In the genomic region with DNA sequence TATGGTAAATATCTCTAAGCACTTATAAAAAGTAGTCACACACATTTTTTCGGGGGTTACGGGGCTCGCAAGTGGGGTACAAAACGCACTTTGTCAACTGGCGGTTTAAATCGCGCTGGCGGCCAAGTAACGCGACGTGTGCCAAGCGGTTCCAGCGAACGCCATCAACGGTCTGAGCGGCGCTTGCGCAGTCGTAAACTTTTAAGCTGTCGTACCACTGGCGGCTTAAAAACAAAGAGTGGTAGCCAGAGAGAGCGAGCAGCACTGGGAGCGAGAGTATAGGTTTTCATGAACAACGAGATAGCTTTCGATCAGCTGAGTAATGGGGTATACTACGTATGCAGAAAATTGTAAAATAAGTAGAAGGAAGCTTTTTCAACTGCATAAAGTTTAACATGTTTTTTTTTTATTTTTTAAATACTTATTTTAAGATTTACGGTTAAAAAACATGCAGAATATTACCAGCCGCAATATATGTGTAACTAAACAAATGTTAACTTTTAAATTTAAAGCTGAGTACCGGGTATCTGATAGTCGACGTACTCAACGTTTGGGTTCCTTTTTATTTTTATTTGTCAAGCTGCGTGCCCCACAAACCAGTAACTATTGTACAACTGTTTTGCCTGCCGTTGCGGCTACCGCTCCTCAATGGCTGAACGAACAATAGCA, we compare ENCODE assay signal across 1 fruit fly cellular context.
A peak's percentile ranks its signal among the peaks of the same experiment; 100 is the strongest.
TF ChIP-seq lines count a peak whose summit lies in the region.

No protein-coding gene starts in this region.

TF ChIP-seq in whole organism, embryonic, 481 proteins besides CTCF, POLR2A, EP300 and RAD21 (continued from another document):
- TF ChIP-seq CG7556 (GFP tag; optimal IDR thresholded peaks at IDR 0.05; lab: Kevin White, UChicago) (peak; percentile 56), stc (GFP tag; IDR thresholded peaks at IDR 0.05; lab: Robert Waterston, UW) (no peak), CG11456 (GFP tag; IDR thresholded peaks at IDR 0.05; lab: Robert Waterston, UW) (no peak), CG4707 (GFP tag; optimal IDR thresholded peaks at IDR 0.05; lab: Kevin White, UChicago) (no peak), Stat92E (GFP tag; optimal IDR thresholded peaks at IDR 0.05; lab: Kevin White, UChicago) (no peak), CG17186 (GFP tag; optimal IDR thresholded peaks at IDR 0.05; lab: Kevin White, UChicago) (no peak), Antp (GFP tag; optimal IDR thresholded peaks at IDR 0.05; lab: Kevin White, UChicago) (no peak), mirr (GFP tag; optimal IDR thresholded peaks at IDR 0.05; lab: Kevin White, UChicago) (no peak), CG11504 (tag; optimal IDR thresholded peaks at IDR 0.05; lab: Kevin White, UChicago) (peak; percentile 64), B-H1 (GFP tag; IDR thresholded peaks at IDR 0.05; lab: Robert Waterston, UW) (no peak), CHES-1-like (GFP tag; optimal IDR thresholded peaks at IDR 0.05; lab: Kevin White, UChicago) (no peak), CG18262 (tag; optimal IDR thresholded peaks at IDR 0.05; lab: Kevin White, UChicago) (peak; percentile 33), fd102C (GFP tag; optimal IDR thresholded peaks at IDR 0.05; lab: Kevin White, UChicago) (no peak), Xbp1 (GFP tag; optimal IDR thresholded peaks at IDR 0.05; lab: Kevin White, UChicago) (peak; percentile 39), otp (GFP tag; IDR thresholded peaks at IDR 0.05; lab: Robert Waterston, UW) (no peak), CG8944 (GFP tag; optimal IDR thresholded peaks at IDR 0.05; lab: Kevin White, UChicago) (no peak), ems (GFP tag; optimal IDR thresholded peaks at IDR 0.05; lab: Kevin White, UChicago) (no peak), NfI (GFP tag; optimal IDR thresholded peaks at IDR 0.05; lab: Kevin White, UChicago) (no peak), CG43689 (GFP tag; IDR thresholded peaks at IDR 0.05; lab: Robert Waterston, UW) (no peak), fd96Cb (tag; optimal IDR thresholded peaks at IDR 0.05; lab: Kevin White, UChicago) (peak; percentile 24), CG10565 (GFP tag; optimal IDR thresholded peaks at IDR 0.05; lab: Kevin White, UChicago) (no peak), CG1602 (GFP tag; optimal IDR thresholded peaks at IDR 0.05; lab: Kevin White, UChicago) (no peak), toy (GFP tag; IDR thresholded peaks at IDR 0.05; lab: Robert Waterston, UW) (no peak), nau (GFP tag; optimal IDR thresholded peaks at IDR 0.05; lab: Kevin White, UChicago) (peak; percentile 9), croc (GFP tag; conservative IDR thresholded peaks at IDR 0.05; lab: Robert Waterston, UW) (no peak), stwl (tag; optimal IDR thresholded peaks at IDR 0.05; lab: Kevin White, UChicago) (no peak), Blimp-1 (GFP tag; optimal IDR thresholded peaks at IDR 0.05; lab: Kevin White, UChicago) (peak; percentile 42), gcm2 (GFP tag; optimal IDR thresholded peaks at IDR 0.05; lab: Kevin White, UChicago) (no peak), nerfin-1 (tag; optimal IDR thresholded peaks at IDR 0.05; lab: Kevin White, UChicago) (peak; percentile 13), Nf-YC (tag; optimal IDR thresholded peaks at IDR 0.05; lab: Kevin White, UChicago) (no peak), Dad (GFP tag; optimal IDR thresholded peaks at IDR 0.05; lab: Kevin White, UChicago) (no peak), pita (GFP tag; optimal IDR thresholded peaks at IDR 0.05; lab: Kevin White, UChicago) (no peak), schlank (tag; optimal IDR thresholded peaks at IDR 0.05; lab: Kevin White, UChicago) (no peak), CG8924 (tag; optimal IDR thresholded peaks at IDR 0.05; lab: Kevin White, UChicago) (no peak), CG4360 (GFP tag; IDR thresholded peaks at IDR 0.05; lab: Robert Waterston, UW) (no peak), dmrt11E (tag; optimal IDR thresholded peaks at IDR 0.05; lab: Kevin White, UChicago) (no peak), CG33557 (GFP tag; optimal IDR thresholded peaks at IDR 0.05; lab: Kevin White, UChicago) (no peak), chm (GFP tag; IDR thresholded peaks at IDR 0.05; lab: Robert Waterston, UW) (no peak), Ssrp (tag; optimal IDR thresholded peaks at IDR 0.05; lab: Kevin White, UChicago) (peak; percentile 7), CG18599 (GFP tag; optimal IDR thresholded peaks at IDR 0.05; lab: Kevin White, UChicago) (no peak), Hmx (GFP tag; optimal IDR thresholded peaks at IDR 0.05; lab: Kevin White, UChicago) (no peak), CG6272 (GFP tag; IDR thresholded peaks at IDR 0.05; lab: Robert Waterston, UW) (no peak), Meics (GFP tag; optimal IDR thresholded peaks at IDR 0.05; lab: Kevin White, UChicago) (peak; percentile 35), bowl (GFP tag; IDR thresholded peaks at IDR 0.05; lab: Robert Waterston, UW) (no peak), pan (optimal IDR thresholded peaks at IDR 0.05; lab: Kevin White, UChicago) (no peak), pan (GFP tag; optimal IDR thresholded peaks at IDR 0.05 in 1 of 2, IDR thresholded peaks at IDR 0.05 in 1 of 2) (peak in 1 of 2 experiments; percentile 30), D19B (GFP tag; optimal IDR thresholded peaks at IDR 0.05; lab: Kevin White, UChicago) (peak; percentile 81), scrt (GFP tag; optimal IDR thresholded peaks at IDR 0.05; lab: Kevin White, UChicago) (no peak), CG7963 (GFP tag; IDR thresholded peaks at IDR 0.05; lab: Robert Waterston, UW; ENCODE audit: partially characterized antibody) (no peak; the same call in 2 of the 3 replicates), ind (GFP tag; optimal IDR thresholded peaks at IDR 0.05; lab: Kevin White, UChicago) (no peak), lov (optimal IDR thresholded peaks at IDR 0.05; lab: Kevin White, UChicago) (no peak), lov (GFP tag; IDR thresholded peaks at IDR 0.05; lab: Robert Waterston, UW) (no peak), CG6689 (GFP tag; IDR thresholded peaks at IDR 0.05; lab: Robert Waterston, UW) (peak; percentile 30; the same call in 1 of the 2 replicates), dimm (GFP tag; IDR thresholded peaks at IDR 0.05; lab: Robert Waterston, UW) (no peak)
TF ChIP-seq in whole organism, embryonic: peak in this region for 82.
